Fruit fly (Drosophila melanogaster): Measurements from ENCODE around the gene CG10657.

Gene CG10657

DNA sequence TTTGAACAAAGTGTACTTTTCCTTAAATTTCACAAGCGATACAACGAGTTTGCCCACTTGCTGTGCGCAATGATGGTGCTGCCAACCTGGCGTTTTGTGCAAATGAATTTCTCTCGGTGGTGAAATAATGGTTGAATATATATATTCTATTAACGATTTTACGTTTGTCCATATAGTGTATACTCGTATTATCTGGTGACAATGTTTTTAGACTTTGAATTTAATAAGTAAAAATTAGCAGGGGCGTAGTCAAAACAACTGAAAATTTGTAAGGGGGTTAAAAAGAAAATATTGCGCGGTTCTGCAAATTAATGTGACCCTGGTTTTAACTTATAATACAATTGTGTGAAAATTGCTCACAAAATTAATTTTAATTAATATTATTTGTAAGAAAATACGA lies 26.9 kb upstream of the CG10657 start, which contains the start of the genes ver and Gcn5 (continued):
- peak; percentile 86 for TF ChIP-seq Nf-YA (GFP tag; IDR thresholded peaks at IDR 0.05)
- TF ChIP-seq sqz (GFP tag; optimal IDR thresholded peaks at IDR 0.05) = peak; percentile 86
- TF ChIP-seq ase (GFP tag; IDR thresholded peaks at IDR 0.05) = peak; percentile 91
- peak; percentile 89 for TF ChIP-seq corto (GFP tag; optimal IDR thresholded peaks at IDR 0.05)
- peak; percentile 87 for TF ChIP-seq CG2202 (tag; optimal IDR thresholded peaks at IDR 0.05)
- TF ChIP-seq Side (GFP tag; optimal IDR thresholded peaks at IDR 0.05) = peak; percentile 78
- TF ChIP-seq pan (optimal IDR thresholded peaks at IDR 0.05) = no peak
- peak in 1 of 2 experiments; percentile 95 for TF ChIP-seq pan (GFP tag; optimal IDR thresholded peaks at IDR 0.05 in 1 of 2, IDR thresholded peaks at IDR 0.05 in 1 of 2)
- peak; percentile 77 for TF ChIP-seq fu2 (GFP tag; optimal IDR thresholded peaks at IDR 0.05)
- TF ChIP-seq exex (tag; optimal IDR thresholded peaks at IDR 0.05) = peak; percentile 73
- TF ChIP-seq CG12299 (tag; optimal IDR thresholded peaks at IDR 0.05) = peak; percentile 88
- TF ChIP-seq Poxn (GFP tag; IDR thresholded peaks at IDR 0.05) = peak; percentile 78; the same call in 1 of the 2 replicates
- TF ChIP-seq CG14014 (GFP tag; IDR thresholded peaks at IDR 0.05) = peak; percentile 94
- peak; percentile 94 for TF ChIP-seq nmo (GFP tag; optimal IDR thresholded peaks at IDR 0.05)
- TF ChIP-seq slbo (GFP tag; IDR thresholded peaks at IDR 0.05) = peak; percentile 95
- TF ChIP-seq dysf (GFP tag; IDR thresholded peaks at IDR 0.05) = peak; percentile 95
- TF ChIP-seq MESR4 (GFP tag; optimal IDR thresholded peaks at IDR 0.05) = peak; percentile 89
- TF ChIP-seq pros (GFP tag; optimal IDR thresholded peaks at IDR 0.05) = no peak
- peak; percentile 62 for TF ChIP-seq kay (GFP tag; optimal IDR thresholded peaks at IDR 0.05)
- peak; percentile 92 for TF ChIP-seq Ada2b (GFP tag; IDR thresholded peaks at IDR 0.05)
- TF ChIP-seq Chrac-16 (GFP tag; optimal IDR thresholded peaks at IDR 0.05) = peak; percentile 86
- TF ChIP-seq chinmo (GFP tag; IDR thresholded peaks at IDR 0.05; ENCODE audit: partially characterized antibody) = no peak
- TF ChIP-seq phol (tag; optimal IDR thresholded peaks at IDR 0.05) = peak; percentile 92
- peak; percentile 78 for TF ChIP-seq Nf-YB (GFP tag; optimal IDR thresholded peaks at IDR 0.05)
- TF ChIP-seq Tbp (GFP tag; optimal IDR thresholded peaks at IDR 0.05) = no peak
- TF ChIP-seq CG6254 (GFP tag; optimal IDR thresholded peaks at IDR 0.05) = peak; percentile 83
- peak; percentile 94 for TF ChIP-seq Aef1 (GFP tag; IDR thresholded peaks at IDR 0.05)
- no peak for TF ChIP-seq Dll (GFP tag; IDR thresholded peaks at IDR 0.05; ENCODE audit: partially characterized antibody)
- peak; percentile 72 for TF ChIP-seq Gsc (GFP tag; IDR thresholded peaks at IDR 0.05)
- peak; percentile 82 for TF ChIP-seq CG10462 (GFP tag; optimal IDR thresholded peaks at IDR 0.05)
- peak; percentile 27 for TF ChIP-seq p53 (GFP tag; optimal IDR thresholded peaks at IDR 0.05)
- TF ChIP-seq CG13296 (GFP tag; optimal IDR thresholded peaks at IDR 0.05) = peak; percentile 92
- TF ChIP-seq CG9817 (tag; optimal IDR thresholded peaks at IDR 0.05) = peak; percentile 88
- peak; percentile 68 for TF ChIP-seq CTCF (GFP tag; optimal IDR thresholded peaks at IDR 0.05)
- TF ChIP-seq CG1602 (GFP tag; optimal IDR thresholded peaks at IDR 0.05) = peak; percentile 92
- peak; percentile 89 for TF ChIP-seq HLH54F (GFP tag; optimal IDR thresholded peaks at IDR 0.05)
- TF ChIP-seq Nf-YC (tag; optimal IDR thresholded peaks at IDR 0.05) = peak; percentile 75
- TF ChIP-seq CG18262 (tag; optimal IDR thresholded peaks at IDR 0.05) = peak; percentile 90
- TF ChIP-seq CG18599 (GFP tag; optimal IDR thresholded peaks at IDR 0.05) = peak; percentile 94
- TF ChIP-seq ewg (GFP tag; optimal IDR thresholded peaks at IDR 0.05) = peak; percentile 90
- peak; percentile 10 for TF ChIP-seq CG4282 (GFP tag; optimal IDR thresholded peaks at IDR 0.05)
- peak; percentile 92 for TF ChIP-seq nom (GFP tag; optimal IDR thresholded peaks at IDR 0.05)
- peak; percentile 75 for TF ChIP-seq CG3407 (GFP tag; optimal IDR thresholded peaks at IDR 0.05)
- no peak for TF ChIP-seq mld (GFP tag; IDR thresholded peaks at IDR 0.05; ENCODE audit: partially characterized antibody)
- peak; percentile 85 for TF ChIP-seq CG9215 (GFP tag; IDR thresholded peaks at IDR 0.05)
- TF ChIP-seq Sry-δ (GFP tag; optimal IDR thresholded peaks at IDR 0.05) = peak; percentile 41
- TF ChIP-seq CG3163 (GFP tag; optimal IDR thresholded peaks at IDR 0.05) = peak; percentile 51
- peak; percentile 92 for TF ChIP-seq sisA (GFP tag; IDR thresholded peaks at IDR 0.05)
- TF ChIP-seq bcd (GFP tag; optimal IDR thresholded peaks at IDR 0.05) = peak; percentile 92
- peak; percentile 74 for TF ChIP-seq CG4328 (GFP tag; optimal IDR thresholded peaks at IDR 0.05)
- no peak for TF ChIP-seq hth (optimal IDR thresholded peaks at IDR 0.05)
- peak; percentile 89 for TF ChIP-seq klu (GFP tag; IDR thresholded peaks at IDR 0.05)

Data from whole organism, embryonic.